Fruit fly (Drosophila melanogaster): ENCODE results near the gene AkhR.
A peak's percentile ranks its signal among the peaks of the same experiment; 100 is the strongest.

Gene AkhR

DNA sequence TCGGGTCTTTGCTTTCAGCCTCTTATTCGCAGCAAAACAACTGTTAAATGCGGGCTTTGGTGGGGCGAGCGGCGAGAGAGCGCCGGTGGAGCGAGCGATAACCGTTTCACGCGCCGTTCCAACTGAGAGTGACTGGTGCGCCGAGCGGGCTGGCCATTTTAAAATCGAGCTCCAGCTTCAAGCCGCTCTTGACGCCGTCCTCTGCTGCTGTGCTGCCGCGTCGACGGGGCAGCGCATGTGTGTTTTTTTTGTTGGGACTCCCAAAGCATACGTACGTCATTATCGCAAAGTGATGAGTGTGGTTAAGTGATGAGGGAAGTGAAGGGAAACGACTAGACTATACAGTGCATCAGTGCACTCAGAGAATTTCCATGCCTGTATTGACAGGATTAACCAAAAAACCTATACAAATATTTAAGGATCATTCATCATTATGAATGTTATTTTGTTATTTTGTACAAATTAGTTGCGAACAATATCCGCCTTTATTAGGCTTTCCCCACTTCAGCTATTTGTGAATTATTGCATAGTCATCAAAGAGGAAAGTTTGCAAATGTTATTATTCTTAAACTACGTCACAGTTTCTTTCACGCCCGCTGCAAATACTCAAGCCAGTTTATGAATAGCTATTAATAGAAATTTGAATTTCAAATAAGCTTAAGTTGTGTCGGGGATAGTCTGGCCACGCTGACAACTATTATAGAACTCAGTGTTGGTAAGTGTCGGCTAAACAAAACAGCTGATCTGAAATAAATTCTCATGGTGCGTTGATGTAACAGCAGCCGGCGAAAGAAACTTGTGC, 42.6 kb downstream of the AkhR start, which contains the start of gene Spn27A (continued):
- TF ChIP-seq CG8119 (GFP tag; IDR thresholded peaks at IDR 0.05) (peak; percentile 73), spab (GFP tag; optimal IDR thresholded peaks at IDR 0.05) (no peak), Hr39 (GFP tag; optimal IDR thresholded peaks at IDR 0.05) (no peak), CG8632 (GFP tag; optimal IDR thresholded peaks at IDR 0.05) (peak; percentile 66), CG6854 (GFP tag; optimal IDR thresholded peaks at IDR 0.05) (peak; percentile 73), Eip75B (GFP tag; optimal IDR thresholded peaks at IDR 0.05) (no peak), CG31627 (GFP tag; optimal IDR thresholded peaks at IDR 0.05) (peak; percentile 72), CG6163 (GFP tag; IDR thresholded peaks at IDR 0.05) (no peak; the same call in 2 of the 3 replicates), fd85E (GFP tag; optimal IDR thresholded peaks at IDR 0.05) (peak; percentile 16), CG7368 (GFP tag; optimal IDR thresholded peaks at IDR 0.05) (no peak), CG11902 (GFP tag; optimal IDR thresholded peaks at IDR 0.05) (no peak), Eip93F (GFP tag; optimal IDR thresholded peaks at IDR 0.05) (no peak), CG3919 (GFP tag; optimal IDR thresholded peaks at IDR 0.05) (no peak), Hr38 (GFP tag; optimal IDR thresholded peaks at IDR 0.05) (no peak), CG34406 (GFP tag; optimal IDR thresholded peaks at IDR 0.05) (no peak), lz (GFP tag; optimal IDR thresholded peaks at IDR 0.05) (peak; percentile 75), CG3032 (tag; optimal IDR thresholded peaks at IDR 0.05) (peak; percentile 73), CG10631 (GFP tag; optimal IDR thresholded peaks at IDR 0.05) (no peak), CG8319 (GFP tag; optimal IDR thresholded peaks at IDR 0.05) (peak; percentile 49), Ets21C (GFP tag; optimal IDR thresholded peaks at IDR 0.05) (peak; percentile 45)

DNA sequence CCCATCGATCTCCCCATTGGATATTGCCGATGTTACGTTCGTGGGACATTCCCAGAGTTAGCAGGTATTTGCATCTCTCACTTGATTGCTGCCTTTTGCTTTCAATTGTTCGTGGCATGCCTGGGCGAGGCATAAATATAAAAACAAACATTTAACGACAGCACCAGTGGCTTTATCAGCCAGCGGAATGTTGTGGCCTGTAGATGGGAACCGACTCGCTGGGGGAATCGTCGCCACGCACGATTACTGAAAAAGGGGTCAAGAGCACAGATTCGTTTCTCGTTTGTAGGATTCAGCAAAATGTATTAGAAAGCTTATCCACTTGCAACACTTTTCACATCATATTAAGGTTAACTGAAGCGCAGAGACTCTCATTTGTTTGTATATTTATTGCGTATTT, 44.6 kb downstream of the AkhR start:
- TF ChIP-seq svp (GFP tag) = peak; percentile 55
- no peak for TF ChIP-seq CG10631 (GFP tag; optimal IDR thresholded peaks at IDR 0.05)
- TF ChIP-seq Eip93F (GFP tag; optimal IDR thresholded peaks at IDR 0.05) = no peak
- peak; percentile 11 for TF ChIP-seq fkh (GFP tag; optimal IDR thresholded peaks at IDR 0.05)

DNA sequence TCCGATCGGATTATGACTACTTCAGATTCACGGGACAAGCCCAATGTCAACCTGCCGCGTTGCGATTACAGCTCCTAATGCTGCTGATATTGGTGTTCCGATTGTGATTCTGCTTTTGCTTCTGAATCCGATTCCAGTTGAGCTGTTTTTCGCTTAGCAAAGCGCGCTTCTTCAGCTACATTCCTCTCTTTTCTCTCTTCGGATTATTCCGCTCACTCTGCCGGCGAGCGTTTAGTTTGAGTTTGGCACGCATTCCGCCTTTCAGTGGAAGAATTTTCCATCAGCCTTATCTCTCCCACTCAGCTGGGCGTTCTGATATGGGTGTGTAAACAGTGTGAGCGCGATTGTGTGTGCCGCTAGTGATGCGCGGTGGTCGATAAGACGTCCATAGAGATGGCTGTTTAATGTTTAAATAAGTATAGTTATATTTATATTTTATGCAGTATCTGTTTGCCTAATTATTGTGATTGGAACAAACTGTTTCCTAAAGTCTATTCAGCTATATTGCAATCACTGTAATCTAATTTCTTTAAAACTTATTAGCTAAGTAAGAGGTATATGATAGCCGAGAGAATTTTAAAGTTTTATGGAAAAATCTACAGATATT, 48.2 kb downstream of the AkhR start, which contains the start of gene Galt:
Gene Galt (minus strand): TSS at position 315 of the 607 bp plus-strand sequence.
- TF ChIP-seq CG34406 (GFP tag; optimal IDR thresholded peaks at IDR 0.05) = peak; percentile 34
- no peak for TF ChIP-seq Blimp-1 (GFP tag; optimal IDR thresholded peaks at IDR 0.05)
- TF ChIP-seq CG7368 (GFP tag; optimal IDR thresholded peaks at IDR 0.05) = no peak
- TF ChIP-seq CG11762 (GFP tag; optimal IDR thresholded peaks at IDR 0.05; ENCODE audit: insufficient read depth) = no peak
- peak; percentile 49 for TF ChIP-seq CG3032 (tag; optimal IDR thresholded peaks at IDR 0.05)
- peak; percentile 86 for TF ChIP-seq CG6854 (GFP tag; optimal IDR thresholded peaks at IDR 0.05)
- TF ChIP-seq CG15336 (GFP tag; IDR thresholded peaks at IDR 0.05) = no peak
- peak; percentile 67 for TF ChIP-seq esn (GFP tag; optimal IDR thresholded peaks at IDR 0.05)
- TF ChIP-seq CG11294 (GFP tag; IDR thresholded peaks at IDR 0.05) = no peak
- no peak for TF ChIP-seq CG10669 (GFP tag; optimal IDR thresholded peaks at IDR 0.05)
- peak; percentile 52 for TF ChIP-seq Met (GFP tag; optimal IDR thresholded peaks at IDR 0.05)
- no peak for TF ChIP-seq fd85E (GFP tag; optimal IDR thresholded peaks at IDR 0.05)
- no peak for TF ChIP-seq dsx (GFP tag; optimal IDR thresholded peaks at IDR 0.05; ENCODE audit: poor library complexity, severe bottlenecking)
- no peak; the same call in 2 of the 3 replicates for TF ChIP-seq eg (GFP tag; IDR thresholded peaks at IDR 0.05)
- peak; percentile 35 for TF ChIP-seq CG8632 (GFP tag; optimal IDR thresholded peaks at IDR 0.05)
- no peak for TF ChIP-seq Smox (GFP tag; optimal IDR thresholded peaks at IDR 0.05)
- TF ChIP-seq CG6808 (GFP tag; optimal IDR thresholded peaks at IDR 0.05) = no peak
- no peak for TF ChIP-seq spab (GFP tag; optimal IDR thresholded peaks at IDR 0.05)
- peak; percentile 79 for TF ChIP-seq svp (GFP tag)
- TF ChIP-seq CG32006 (GFP tag; optimal IDR thresholded peaks at IDR 0.05) = no peak
- no peak for TF ChIP-seq pdm3 (GFP tag; optimal IDR thresholded peaks at IDR 0.05)
- no peak for TF ChIP-seq Sox102F (GFP tag; optimal IDR thresholded peaks at IDR 0.05)
- no peak for TF ChIP-seq CG8319 (GFP tag; optimal IDR thresholded peaks at IDR 0.05)
- peak; percentile 80 for TF ChIP-seq Eip78C (GFP tag)
- peak; percentile 9 for TF ChIP-seq cyc (GFP tag; optimal IDR thresholded peaks at IDR 0.05)
- TF ChIP-seq CG6792 (GFP tag; optimal IDR thresholded peaks at IDR 0.05) = peak; percentile 36
- peak; percentile 49 for TF ChIP-seq net (GFP tag; optimal IDR thresholded peaks at IDR 0.05)
- no peak for TF ChIP-seq Sox15 (GFP tag; optimal IDR thresholded peaks at IDR 0.05)
- peak; percentile 37 for TF ChIP-seq CG16779 (tag; optimal IDR thresholded peaks at IDR 0.05)
- TF ChIP-seq CG9139 (GFP tag; optimal IDR thresholded peaks at IDR 0.05) = no peak
- TF ChIP-seq vri (GFP tag; optimal IDR thresholded peaks at IDR 0.05) = peak; percentile 33
- peak; percentile 42 for TF ChIP-seq topi (GFP tag; optimal IDR thresholded peaks at IDR 0.05)
- TF ChIP-seq Hr38 (GFP tag; optimal IDR thresholded peaks at IDR 0.05) = no peak
- TF ChIP-seq CG10631 (GFP tag; optimal IDR thresholded peaks at IDR 0.05) = peak; percentile 66
